Fruit fly (Drosophila melanogaster) whole organism, embryonic: ENCODE data around the gene Ctr1A.

Experiments used
- Adf1 ChIP-seq: fragments of 200-800 bp; sonication (Bioruptor generic); IDR thresholded peaks from 2 replicates; pipeline ENCODE4 v1.3.6; 2022; ENCODE audit warnings: missing biosample characterization, missing genetic modification characterization
- Awh ChIP-seq: fragments of 200-800 bp; sonication (Bioruptor generic); IDR thresholded peaks from 2 replicates; pipeline ENCODE4, ENCODE4 v1.3.6; 2022; ENCODE audit warnings: missing biosample characterization, missing genetic modification characterization
- Bdp1 ChIP-seq: fragments of 200-800 bp; sonication (Bioruptor generic); optimal IDR thresholded peaks from 3 replicates; lab custom pipeline; 2016; ENCODE audit warnings: missing biosample characterization, missing genetic modification characterization
- CG11398 ChIP-seq: fragments of 200-800 bp; sonication (Bioruptor generic); optimal IDR thresholded peaks from 2 replicates; lab custom pipeline; 2016; ENCODE audit warnings: missing biosample characterization, missing genetic modification characterization
- CG12236 ChIP-seq: fragments of 200-800 bp; sonication (Bioruptor generic); optimal IDR thresholded peaks from 2 replicates; lab custom pipeline; 2016; ENCODE audit warnings: missing biosample characterization, missing genetic modification characterization
- CG12299 ChIP-seq: fragments of 200-800 bp; sonication (Bioruptor generic); optimal IDR thresholded peaks from 2 replicates; lab custom pipeline; 2018; ENCODE audit warnings: missing biosample characterization, mild to moderate bottlenecking, missing genetic modification characterization
- CG17385 ChIP-seq: fragments of 200-800 bp; sonication (Bioruptor generic); optimal IDR thresholded peaks from 3 replicates; lab custom pipeline; 2018; ENCODE audit warnings: missing biosample characterization, mild to moderate bottlenecking, missing genetic modification characterization
- CG31441 ChIP-seq: fragments of 200-800 bp; sonication (Bioruptor generic); IDR thresholded peaks from 2 replicates; pipeline ENCODE4 v1.3.6; 2022; ENCODE audit warnings: missing biosample characterization, missing genetic modification characterization
- CG32767 ChIP-seq: fragments of 200-800 bp; sonication (Bioruptor generic); IDR thresholded peaks from 2 replicates; pipeline ENCODE4 v1.3.6; 2022; ENCODE audit warnings: missing biosample characterization, missing genetic modification characterization
- CG34224 ChIP-seq: fragments of 200-800 bp; sonication (Bioruptor generic); IDR thresholded peaks from 3 replicates; pipeline ENCODE4 v1.3.6; 2022; ENCODE audit warnings: missing biosample characterization, missing genetic modification characterization; ENCODE audit not compliant: partially characterized antibody
- CG42726 ChIP-seq: fragments of 200-800 bp; sonication (Bioruptor generic); IDR thresholded peaks from 2 replicates; pipeline ENCODE4 v1.3.6; 2022; ENCODE audit warnings: missing biosample characterization, missing genetic modification characterization; ENCODE audit not compliant: partially characterized antibody
- CG4282 ChIP-seq: fragments of 200-800 bp; sonication (Bioruptor generic); optimal IDR thresholded peaks from 2 replicates; lab custom pipeline; 2016; ENCODE audit warnings: missing biosample characterization, missing genetic modification characterization
- CG4820 ChIP-seq: fragments of 200-800 bp; sonication (Bioruptor generic); optimal IDR thresholded peaks from 3 replicates; lab custom pipeline; 2016; ENCODE audit warnings: missing biosample characterization, missing genetic modification characterization
- CG5180 ChIP-seq: fragments of 200-800 bp; sonication (Bioruptor generic); optimal IDR thresholded peaks from 3 replicates; lab custom pipeline; 2017; ENCODE audit warnings: missing biosample characterization, missing genetic modification characterization, mild to moderate bottlenecking, moderate library complexity, missing genetic modification reagents
- CG6813 ChIP-seq: fragments of 200-800 bp; sonication (Bioruptor generic); optimal IDR thresholded peaks from 2 replicates; lab custom pipeline; 2017; ENCODE audit warnings: missing biosample characterization, missing genetic modification characterization, mild to moderate bottlenecking, moderate library complexity, missing genetic modification reagents
- CG7839 ChIP-seq: fragments of 200-800 bp; sonication (Bioruptor generic); optimal IDR thresholded peaks from 3 replicates; lab custom pipeline; 2018; ENCODE audit warnings: missing biosample characterization, mild to moderate bottlenecking, missing genetic modification characterization, moderate library complexity
- CG7928 ChIP-seq: fragments of 200-800 bp; sonication (Bioruptor generic); optimal IDR thresholded peaks from 2 replicates; lab custom pipeline; 2017; ENCODE audit warnings: missing biosample characterization, mild to moderate bottlenecking, missing genetic modification characterization
- CG8765 ChIP-seq: fragments of 200-800 bp; sonication (Bioruptor generic); IDR thresholded peaks from 2 replicates; pipeline ENCODE4 v1.3.6; 2022; ENCODE audit warnings: missing biosample characterization, missing genetic modification characterization
- CG9437 ChIP-seq: fragments of 200-800 bp; sonication (Bioruptor generic); optimal IDR thresholded peaks from 2 replicates; lab custom pipeline; 2018; ENCODE audit warnings: missing biosample characterization, mild to moderate bottlenecking, missing genetic modification characterization
- CTCF ChIP-seq: fragments of 200-800 bp; sonication (Bioruptor generic); optimal IDR thresholded peaks from 2 replicates; lab custom pipeline; 2017; ENCODE audit warnings: missing biosample characterization, mild to moderate bottlenecking, missing genetic modification characterization, moderate library complexity
- D19B ChIP-seq: fragments of 200-800 bp; sonication (Bioruptor generic); optimal IDR thresholded peaks from 2 replicates; lab custom pipeline; 2017; ENCODE audit warnings: missing biosample characterization, mild to moderate bottlenecking, missing genetic modification characterization
- Dp ChIP-seq: fragments of 200-800 bp; sonication (Bioruptor generic); optimal IDR thresholded peaks from 2 replicates; lab custom pipeline; 2018; ENCODE audit warnings: missing biosample characterization, mild to moderate bottlenecking, missing genetic modification characterization, moderate library complexity
- Fer3 ChIP-seq: fragments of 200-800 bp; sonication (Bioruptor generic); optimal IDR thresholded peaks from 2 replicates; lab custom pipeline; 2018; ENCODE audit warnings: missing biosample characterization, mild to moderate bottlenecking, missing genetic modification characterization, moderate library complexity
- HLHmδ ChIP-seq: fragments of 200-800 bp; sonication (Bioruptor generic); optimal IDR thresholded peaks from 2 replicates; lab custom pipeline; 2018; ENCODE audit warnings: missing biosample characterization, mild to moderate bottlenecking, missing genetic modification characterization, moderate library complexity
- Hand ChIP-seq: fragments of 200-800 bp; sonication (Bioruptor generic); optimal IDR thresholded peaks from 2 replicates; lab custom pipeline; 2017; ENCODE audit warnings: mild to moderate bottlenecking, missing biosample characterization, missing genetic modification reagents, missing genetic modification characterization
- Hey ChIP-seq: fragments of 200-800 bp; sonication (Bioruptor generic); optimal IDR thresholded peaks from 3 replicates; lab custom pipeline; 2018; ENCODE audit warnings: missing biosample characterization, mild to moderate bottlenecking, missing genetic modification characterization
- Hmx ChIP-seq: fragments of 200-800 bp; sonication (Bioruptor generic); optimal IDR thresholded peaks from 2 replicates; lab custom pipeline; 2016; ENCODE audit warnings: missing biosample characterization, missing genetic modification characterization
- Hr39 ChIP-seq: fragments of >200 bp; optimal IDR thresholded peaks from 2 replicates; lab custom pipeline; 2017
- Hr51 ChIP-seq, 2 experiments: fragments of 200-800 bp; sonication (Bioruptor generic); optimal IDR thresholded peaks; 2 replicates in 1 of 2; 3 replicates in 1 of 2; lab custom pipeline; 2016 to 2018; ENCODE audit warnings: missing biosample characterization in 2 of 2, missing genetic modification characterization in 2 of 2, mild to moderate bottlenecking in 1 of 2, moderate library complexity in 1 of 2
- MBD-R2 ChIP-seq: fragments of 200-800 bp; sonication (Bioruptor generic); IDR thresholded peaks from 2 replicates; pipeline ENCODE4 v1.3.6; 2022; ENCODE audit warnings: missing biosample characterization, missing genetic modification characterization
- Max ChIP-seq: fragments of 200-800 bp; sonication (Bioruptor generic); optimal IDR thresholded peaks from 2 replicates; lab custom pipeline; 2016; ENCODE audit warnings: missing biosample characterization, mild to moderate bottlenecking, missing genetic modification characterization
- Med ChIP-seq: fragments of 200-800 bp; sonication (Bioruptor generic); peaks from one replicate; lab custom pipeline; 2016; ENCODE audit warnings: missing biosample characterization, missing genetic modification characterization, mild to moderate bottlenecking, inconsistent platforms, moderate library complexity
- Six4 ChIP-seq: fragments of 200-800 bp; sonication (Bioruptor generic); optimal IDR thresholded peaks from 2 replicates; lab custom pipeline; 2016; ENCODE audit warnings: missing biosample characterization, missing genetic modification characterization
- Spps ChIP-seq: fragments of 200-800 bp; sonication (Bioruptor generic); optimal IDR thresholded peaks from 2 replicates; lab custom pipeline; 2018; ENCODE audit warnings: missing biosample characterization, mild to moderate bottlenecking, missing genetic modification characterization
- Ssrp ChIP-seq: fragments of 200-800 bp; sonication (Bioruptor generic); optimal IDR thresholded peaks from 2 replicates; lab custom pipeline; 2018; ENCODE audit warnings: missing biosample characterization, mild to moderate bottlenecking, missing genetic modification characterization, moderate library complexity
- amos ChIP-seq: fragments of 200-800 bp; sonication (Bioruptor generic); IDR thresholded peaks from 2 replicates; pipeline ENCODE4 v1.3.6; 2022; ENCODE audit warnings: missing biosample characterization, missing genetic modification characterization; ENCODE audit not compliant: partially characterized antibody
- aop ChIP-seq: fragments of 200-800 bp; sonication (Bioruptor generic); IDR thresholded peaks from 2 replicates; pipeline ENCODE4 v1.3.6; 2022; ENCODE audit warnings: missing biosample characterization, missing genetic modification characterization
- ara ChIP-seq: fragments of 200-800 bp; sonication (Bioruptor generic); IDR thresholded peaks from 2 replicates; pipeline ENCODE4 v1.3.6; 2022; ENCODE audit warnings: missing biosample characterization, missing genetic modification characterization
- corto ChIP-seq: fragments of 200-800 bp; sonication (Bioruptor generic); optimal IDR thresholded peaks from 2 replicates; lab custom pipeline; 2016; ENCODE audit warnings: missing biosample characterization, mild to moderate bottlenecking, missing genetic modification characterization, moderate library complexity
- crp ChIP-seq, 2 experiments: fragments of 200-800 bp; sonication (Bioruptor generic); optimal IDR thresholded peaks; 2 replicates in 1 of 2; 3 replicates in 1 of 2; lab custom pipeline; 2017; ENCODE audit warnings: missing biosample characterization in 2 of 2, missing genetic modification characterization in 2 of 2, mild to moderate bottlenecking in 1 of 2, moderate library complexity in 1 of 2
- cwo ChIP-seq: fragments of 200-800 bp; sonication (Bioruptor generic); optimal IDR thresholded peaks from 3 replicates; lab custom pipeline; 2017; ENCODE audit warnings: missing biosample characterization, missing genetic modification characterization, mild to moderate bottlenecking, moderate library complexity, missing genetic modification reagents
- grn ChIP-seq: fragments of 200-800 bp; sonication (Bioruptor generic); optimal IDR thresholded peaks from 3 replicates; lab custom pipeline; 2017; ENCODE audit warnings: missing biosample characterization, missing genetic modification characterization
- ind ChIP-seq: fragments of 200-800 bp; sonication (Bioruptor generic); optimal IDR thresholded peaks from 3 replicates; lab custom pipeline; 2016; ENCODE audit warnings: missing biosample characterization, missing genetic modification characterization
- lilli ChIP-seq: fragments of 200-800 bp; sonication (Bioruptor generic); optimal IDR thresholded peaks from 3 replicates; lab custom pipeline; 2016; ENCODE audit warnings: missing biosample characterization, missing genetic modification characterization
- onecut ChIP-seq: fragments of 200-800 bp; sonication (Bioruptor generic); IDR thresholded peaks from 2 replicates; pipeline ENCODE4 v1.3.6; 2022; ENCODE audit warnings: missing biosample characterization, missing genetic modification characterization
- salm ChIP-seq: fragments of 200-800 bp; sonication (Bioruptor generic); optimal IDR thresholded peaks from 2 replicates; lab custom pipeline; 2018; ENCODE audit warnings: missing biosample characterization, mild to moderate bottlenecking, missing genetic modification characterization
- scrt ChIP-seq: fragments of 200-800 bp; sonication (Bioruptor generic); optimal IDR thresholded peaks from 2 replicates; lab custom pipeline; 2018; ENCODE audit warnings: missing biosample characterization, mild to moderate bottlenecking, missing genetic modification characterization, moderate library complexity
- shn ChIP-seq: fragments of 200-800 bp; sonication (Bioruptor generic); optimal IDR thresholded peaks from 3 replicates; lab custom pipeline; 2016; ENCODE audit warnings: missing biosample characterization, missing genetic modification characterization
- vfl ChIP-seq: fragments of 200-800 bp; sonication (Bioruptor generic); optimal IDR thresholded peaks from 2 replicates; lab custom pipeline; 2016; ENCODE audit warnings: missing biosample characterization, missing genetic modification characterization
- vvl ChIP-seq: fragments of 200-800 bp; sonication (Bioruptor generic); IDR thresholded peaks from 2 replicates; pipeline ENCODE4 v1.3.6; 2022; ENCODE audit warnings: missing biosample characterization, missing genetic modification characterization

The Ctr1A gene

dm6 chrX:6699255-6699885 lies 37.9 kb downstream of the Ctr1A start, which contains the start of gene CG14441 (continued):
- TF ChIP-seq Hmx (GFP tag; lab: Kevin White, UChicago): no peak
- TF ChIP-seq Bdp1 (GFP tag; lab: Kevin White, UChicago): no peak
- TF ChIP-seq MBD-R2 (GFP tag; lab: Robert Waterston, UW): no peak
- peak; percentile 40 for TF ChIP-seq Hey (tag; lab: Kevin White, UChicago)
- TF ChIP-seq Hr39 (lab: Kevin White, UChicago): no peak
- TF ChIP-seq CG7928 (GFP tag; lab: Kevin White, UChicago): no peak
- TF ChIP-seq shn (GFP tag; lab: Kevin White, UChicago): peak; percentile 18
- no peak for TF ChIP-seq Awh (GFP tag; lab: Robert Waterston, UW)
- TF ChIP-seq Med (GFP tag; lab: Kevin White, UChicago): peak; percentile 94
- TF ChIP-seq vvl (GFP tag; lab: Robert Waterston, UW): 0 out of 2 replicates have a peak, but pooled peaks have one; percentile 14
- no peak for TF ChIP-seq Six4 (GFP tag; lab: Kevin White, UChicago)
- no peak for TF ChIP-seq CG32767 (GFP tag; lab: Robert Waterston, UW)
- no peak for TF ChIP-seq Ssrp (tag; lab: Kevin White, UChicago)
- peak; percentile 34 for TF ChIP-seq CG6813 (GFP tag; lab: Kevin White, UChicago)
- 0 out of 2 replicates have a peak, but pooled peaks have one; percentile 34 for TF ChIP-seq ara (GFP tag; lab: Robert Waterston, UW)
- peak; percentile 75 for TF ChIP-seq corto (GFP tag; lab: Kevin White, UChicago)
- peak in 1 of 2 experiments; percentile 48 for TF ChIP-seq Hr51 (GFP tag; optimal IDR thresholded peaks at IDR 0.05; lab: Kevin White, UChicago)
- no peak for TF ChIP-seq Dp
- no peak for TF ChIP-seq aop
- peak; percentile 41; the same call in 1 of the 2 replicates for TF ChIP-seq Adf1 (GFP tag; lab: Robert Waterston, UW)
- peak; percentile 32 for TF ChIP-seq Fer3 (tag; lab: Kevin White, UChicago)
- no peak for TF ChIP-seq crp (GFP tag; optimal IDR thresholded peaks at IDR 0.05; lab: Kevin White, UChicago)
- no peak for TF ChIP-seq grn (GFP tag; lab: Kevin White, UChicago)
- TF ChIP-seq Max (GFP tag; lab: Kevin White, UChicago): peak; percentile 43
- TF ChIP-seq CTCF (GFP tag; lab: Kevin White, UChicago): no peak
- TF ChIP-seq scrt (GFP tag; lab: Kevin White, UChicago): peak; percentile 67
- peak; percentile 93 for TF ChIP-seq amos (GFP tag; lab: Robert Waterston, UW)
- peak; percentile 44 for TF ChIP-seq CG7839
- peak; percentile 22 for TF ChIP-seq Spps (tag; lab: Kevin White, UChicago)
- TF ChIP-seq CG5180 (GFP tag; lab: Kevin White, UChicago): peak; percentile 100
- no peak for TF ChIP-seq CG12236 (GFP tag; lab: Kevin White, UChicago)
- TF ChIP-seq lilli (GFP tag; lab: Kevin White, UChicago): peak; percentile 55
- TF ChIP-seq HLHmδ (GFP tag; lab: Kevin White, UChicago): peak; percentile 42
- peak; percentile 67 for TF ChIP-seq CG12299
- no peak for TF ChIP-seq CG8765 (GFP tag; lab: Robert Waterston, UW)
- no peak for TF ChIP-seq onecut
- TF ChIP-seq salm (tag; lab: Kevin White, UChicago): peak; percentile 19
- TF ChIP-seq ind (GFP tag; lab: Kevin White, UChicago): no peak
- TF ChIP-seq CG9437: no peak
- TF ChIP-seq CG17385 (GFP tag; lab: Kevin White, UChicago): peak; percentile 57
- peak; percentile 34 for TF ChIP-seq vfl (GFP tag; lab: Kevin White, UChicago)
- no peak for TF ChIP-seq D19B
- TF ChIP-seq CG34224 (GFP tag; lab: Robert Waterston, UW): peak; percentile 100
- peak; percentile 63 for TF ChIP-seq cwo (GFP tag; lab: Kevin White, UChicago)
- TF ChIP-seq Hand (GFP tag; lab: Kevin White, UChicago): peak; percentile 63
- peak; percentile 62 for TF ChIP-seq CG42726 (GFP tag; lab: Robert Waterston, UW)
- peak; percentile 56 for TF ChIP-seq CG11398 (GFP tag; lab: Kevin White, UChicago)
- TF ChIP-seq CG4820: peak; percentile 9
- TF ChIP-seq CG4282 (GFP tag; lab: Kevin White, UChicago): no peak
- TF ChIP-seq CG31441 (GFP tag; lab: Robert Waterston, UW): peak; percentile 47; the same call in 1 of the 2 replicates
